Fruit fly (Drosophila melanogaster) ovary, adult (tissue): ENCODE data around the gene PolG2.

ENCODE experiments used
- CG17801 ChIP-seq: fragments of 200-800 bp; optimal IDR thresholded peaks from 2 replicates; lab custom pipeline; 2019; ENCODE audit warnings: missing biosample characterization, mild to moderate bottlenecking, missing genetic modification characterization, moderate library complexity; ENCODE audit not compliant: partially characterized antibody

PolG2 gene

dm6 chr2L:13811323-13811722 lies 21.6 kb downstream of the PolG2 start, which contains the start of the genes Adat1 and CG16865:
Gene Adat1, minus strand, starts transcription at chr2L:13811474.
Gene CG16865, plus strand, starts transcription at chr2L:13811522.
- TF ChIP-seq CG17801 (GFP tag; lab: Kevin White, UChicago) = no peak

dm6 chr2L:13807959-13808358 lies 24.9 kb downstream of the PolG2 start:
- TF ChIP-seq CG17801 (GFP tag; lab: Kevin White, UChicago) = no peak

DNA sequence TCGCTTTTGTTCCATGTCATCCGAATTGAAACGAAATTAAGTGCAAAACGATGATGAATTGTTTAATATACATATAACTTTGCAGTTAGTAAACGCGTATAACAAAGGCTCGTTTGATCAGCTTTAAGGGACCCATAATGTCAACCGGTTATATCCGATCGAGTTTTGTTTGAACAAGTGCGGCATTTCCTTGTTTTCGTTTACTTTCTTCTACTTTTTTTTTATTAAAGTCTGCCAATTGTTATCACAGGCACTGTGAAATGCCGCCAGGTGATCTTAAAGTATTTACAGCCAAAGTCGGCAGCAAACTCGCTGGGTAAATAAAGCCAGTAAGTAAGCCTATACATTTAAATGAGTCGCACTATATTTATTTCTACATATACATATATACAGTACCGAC lies 25.8 kb downstream of the PolG2 start:
- TF ChIP-seq CG17801 (GFP tag; lab: Kevin White, UChicago) = no peak

- no peak for TF ChIP-seq CG17801 (GFP tag; lab: Kevin White, UChicago)
Observed at dm6 chr2L:13805170-13805569, 27.7 kb downstream of the PolG2 start.

DNA sequence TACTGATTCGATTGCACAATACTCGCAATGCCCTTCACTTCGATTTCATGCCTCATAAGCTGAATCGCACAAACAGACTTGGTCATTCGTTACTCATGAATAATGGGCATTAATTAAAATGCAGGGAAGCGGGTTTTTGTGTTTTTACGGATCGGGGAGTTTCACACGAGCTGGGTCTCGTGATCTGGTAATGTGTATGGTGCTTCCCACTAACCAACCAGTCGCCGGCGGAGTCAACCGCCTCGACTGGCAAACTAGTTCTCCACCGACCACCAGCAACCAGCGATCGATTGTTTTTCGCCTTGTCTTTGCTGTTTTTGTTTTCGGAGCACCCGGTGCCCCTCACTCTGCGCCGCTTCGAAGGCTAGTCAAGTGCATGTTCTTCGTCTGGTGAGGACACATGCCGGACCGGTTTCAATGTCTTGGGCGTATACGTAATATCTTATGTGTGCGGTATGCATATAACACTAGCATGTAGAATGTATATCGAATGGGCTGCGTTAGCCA lies 28.3 kb downstream of the PolG2 start:
- TF ChIP-seq CG17801 (GFP tag; lab: Kevin White, UChicago) = no peak

- no peak for TF ChIP-seq CG17801 (GFP tag; lab: Kevin White, UChicago)
Observed at dm6 chr2L:13803805-13804560, 28.9 kb downstream of the PolG2 start.

- TF ChIP-seq CG17801 (GFP tag; lab: Kevin White, UChicago) = no peak
Observed at dm6 chr2L:13803032-13803661, 29.8 kb downstream of the PolG2 start, which contains the start of gene CAH1. Gene CAH1, plus strand, starts transcription at chr2L:13803626.

DNA sequence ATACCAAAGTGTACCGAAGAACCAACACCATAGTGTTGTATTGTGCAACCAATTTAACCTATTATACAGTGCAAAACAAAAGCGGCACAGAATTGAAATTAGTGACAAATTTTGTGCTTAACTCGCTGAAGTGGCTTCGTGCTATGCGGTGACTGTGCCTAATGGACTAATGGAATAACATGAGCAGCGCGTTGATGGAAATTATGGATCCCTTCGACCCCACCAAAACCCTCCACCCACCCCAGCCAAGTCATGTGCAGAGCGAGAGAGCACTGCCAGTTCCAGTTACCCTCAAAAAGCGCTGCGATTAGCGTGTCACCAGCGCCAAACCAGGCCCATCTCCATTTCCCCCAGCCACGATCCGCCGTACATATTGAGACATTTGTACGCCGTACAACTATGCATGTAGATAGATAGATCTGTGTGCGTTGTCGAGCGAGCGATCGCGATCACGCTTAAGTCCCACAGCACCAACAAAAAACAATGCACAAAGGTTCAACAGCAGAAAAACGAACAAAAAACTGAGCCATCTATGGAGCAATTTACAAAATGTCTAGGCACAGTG lies 30.7 kb downstream of the PolG2 start:
- TF ChIP-seq CG17801 (GFP tag; lab: Kevin White, UChicago) = no peak

- TF ChIP-seq CG17801 (GFP tag; lab: Kevin White, UChicago) = no peak
Observed at dm6 chr2L:13801166-13801565, 31.7 kb downstream of the PolG2 start.

DNA sequence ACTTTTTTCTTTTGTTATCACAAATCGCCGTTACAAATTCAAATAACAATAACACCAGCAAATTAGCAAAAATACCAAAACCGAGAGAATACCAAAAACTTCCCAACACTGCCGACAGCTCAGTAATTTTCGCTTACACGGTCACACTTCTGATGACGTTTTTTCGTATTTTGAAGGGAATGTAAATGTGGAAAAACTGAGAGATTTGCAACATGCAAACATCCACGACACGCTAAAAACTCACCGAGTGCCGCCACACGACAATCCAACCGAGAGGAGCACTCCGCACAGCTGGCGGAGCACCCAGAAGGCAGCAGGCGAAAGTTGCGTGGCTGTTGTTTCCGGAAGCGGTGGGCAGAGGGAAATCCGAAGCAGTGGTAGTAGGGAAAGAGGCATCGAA lies 39.5 kb downstream of the PolG2 start, which contains the start of gene Sec71:
Gene Sec71 (plus strand): TSS at position 117 of the 400 bp plus-strand sequence.
- TF ChIP-seq CG17801 (GFP tag; lab: Kevin White, UChicago) = peak; percentile 32

DNA sequence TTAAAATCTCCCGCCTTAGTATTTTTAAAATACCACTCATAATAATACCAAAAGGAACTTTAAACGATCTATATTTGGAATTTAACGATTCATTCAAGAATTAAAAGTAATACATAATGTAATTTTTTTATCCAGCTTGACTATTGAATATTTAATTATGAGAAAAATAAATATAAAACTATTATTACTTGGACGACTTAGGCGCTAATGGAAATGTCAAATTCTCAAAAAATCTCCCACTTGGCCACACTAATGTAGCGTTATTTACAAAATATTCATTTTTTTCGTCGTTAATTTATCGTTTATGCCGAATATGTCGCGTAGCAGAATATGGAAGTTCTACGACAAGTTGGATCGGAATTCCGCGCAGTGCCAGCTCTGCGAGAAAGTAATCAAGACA lies 42.2 kb downstream of the PolG2 start, which contains the start of gene CG16863:
Gene CG16863 (plus strand): TSS at position 245 of the 400 bp plus-strand sequence.
- no peak for TF ChIP-seq CG17801 (GFP tag; lab: Kevin White, UChicago)

dm6 chr2L:13784155-13784681 lies 48.7 kb downstream of the PolG2 start, which contains the start of gene CG16890:
Gene CG16890, minus strand, starts transcription at chr2L:13784338.
- TF ChIP-seq CG17801 (GFP tag; lab: Kevin White, UChicago) = no peak

DNA sequence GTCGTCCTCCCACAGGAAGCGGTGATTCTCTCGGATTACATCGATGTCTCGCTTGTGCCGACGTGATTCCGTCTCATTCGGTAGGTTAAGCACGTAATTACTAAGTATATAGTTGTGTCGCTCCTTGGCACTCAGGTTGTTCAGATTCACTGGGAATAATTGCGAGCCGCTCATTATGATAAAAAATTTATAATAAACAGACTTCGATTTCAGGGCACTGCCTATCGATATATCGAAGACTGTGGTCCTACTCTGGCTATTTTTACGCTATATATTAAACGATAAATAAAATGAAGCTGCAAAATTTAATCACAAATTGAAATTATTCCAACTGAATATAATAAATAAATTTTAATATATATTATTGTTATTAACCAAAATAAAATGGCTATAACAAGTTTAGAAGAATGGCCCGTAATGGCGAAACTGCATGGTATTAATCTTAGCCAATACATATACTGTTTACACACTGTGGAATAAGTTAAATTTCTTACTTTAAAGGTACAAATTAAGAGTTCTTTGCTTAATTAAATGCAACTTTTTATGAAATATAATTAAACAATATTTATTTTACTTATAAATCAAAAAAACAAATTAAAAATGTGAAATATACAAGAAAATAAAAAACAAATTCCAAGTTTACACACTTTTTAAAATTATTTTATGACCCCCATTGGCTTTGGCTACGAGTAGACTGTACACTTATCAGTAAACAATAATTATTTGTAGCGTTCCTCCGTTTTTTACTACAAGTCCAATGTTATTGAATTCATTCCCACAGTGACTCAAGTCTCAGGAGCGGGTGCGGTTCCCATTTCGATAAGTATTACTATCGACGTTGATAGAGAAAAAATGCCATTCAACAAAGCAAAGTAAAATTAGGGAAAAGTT lies 49.4 kb downstream of the PolG2 start, which contains the start of gene Eato:
Gene Eato (plus strand): TSS at position 821 of the 891 bp plus-strand sequence.
- no peak for TF ChIP-seq CG17801 (GFP tag; lab: Kevin White, UChicago)
